Worm (Caenorhabditis elegans): ENCODE measurements around the gene asns-1.

Gene asns-1

ce11 chrV:8545531-8546224 lies at the start of gene asns-1, which contains the start of gene slc-17.8:
Gene asns-1 (plus strand): TSS chrV:8546174.
Gene slc-17.8 (minus strand): TSS chrV:8545581.
- TF ChIP-seq med-1 (GFP tag; optimal IDR thresholded peaks at IDR 0.05; ENCODE audit: insufficient read depth) (no peak), ztf-29 (GFP tag; IDR thresholded peaks at IDR 0.05) (no peak), cog-1 (tag; optimal IDR thresholded peaks at IDR 0.05) (no peak), ztf-23 (GFP tag; IDR thresholded peaks at IDR 0.05) (no peak), klf-2 (GFP tag; conservative IDR thresholded peaks at IDR 0.05) (no peak), flt-1 (GFP tag; IDR thresholded peaks at IDR 0.05) (no peak)

- no peak for TF ChIP-seq ztf-29 (GFP tag; IDR thresholded peaks at IDR 0.05)
Measured at ce11 chrV:8499407-8499806, 46.6 kb upstream of the asns-1 start.

- TF ChIP-seq klf-2 (GFP tag; conservative IDR thresholded peaks at IDR 0.05) (peak; percentile 100), tab-1 (GFP tag; IDR thresholded peaks at IDR 0.05) (peak; percentile 100), ztf-29 (GFP tag; IDR thresholded peaks at IDR 0.05) (peak; percentile 99), ztf-23 (GFP tag; IDR thresholded peaks at IDR 0.05) (peak; percentile 99), med-1 (GFP tag; optimal IDR thresholded peaks at IDR 0.05; ENCODE audit: insufficient read depth) (peak; percentile 93), flt-1 (GFP tag; IDR thresholded peaks at IDR 0.05) (peak; percentile 99), T22C8.4 (GFP tag; IDR thresholded peaks at IDR 0.05) (peak; percentile 98), cog-1 (tag; optimal IDR thresholded peaks at IDR 0.05) (peak; percentile 97), ref-1 (GFP tag; conservative IDR thresholded peaks at IDR 0.05) (peak; percentile 98)
Measured at ce11 chrV:8500348-8500747, 45.6 kb upstream of the asns-1 start.

ce11 chrV:8507324-8507723 lies 38.6 kb upstream of the asns-1 start, which contains the start of gene ZK994.6:
Gene ZK994.6 (minus strand): TSS chrV:8507424.
- no peak for TF ChIP-seq T22C8.4 (GFP tag; IDR thresholded peaks at IDR 0.05)
- no peak for TF ChIP-seq ztf-23 (GFP tag; IDR thresholded peaks at IDR 0.05)
- TF ChIP-seq klf-2 (GFP tag; conservative IDR thresholded peaks at IDR 0.05) = no peak
- TF ChIP-seq ztf-29 (GFP tag; IDR thresholded peaks at IDR 0.05) = no peak
- no peak for TF ChIP-seq tab-1 (GFP tag; IDR thresholded peaks at IDR 0.05)
- TF ChIP-seq ref-1 (GFP tag; conservative IDR thresholded peaks at IDR 0.05) = no peak
- no peak for TF ChIP-seq cog-1 (tag; optimal IDR thresholded peaks at IDR 0.05)
- no peak for TF ChIP-seq flt-1 (GFP tag; IDR thresholded peaks at IDR 0.05)
- TF ChIP-seq med-1 (GFP tag; optimal IDR thresholded peaks at IDR 0.05; ENCODE audit: insufficient read depth) = no peak

- TF ChIP-seq cog-1 (tag; optimal IDR thresholded peaks at IDR 0.05) (no peak), ztf-29 (GFP tag; IDR thresholded peaks at IDR 0.05) (no peak), klf-2 (GFP tag; conservative IDR thresholded peaks at IDR 0.05) (no peak), flt-1 (GFP tag; IDR thresholded peaks at IDR 0.05) (no peak), ref-1 (GFP tag; conservative IDR thresholded peaks at IDR 0.05) (no peak), med-1 (GFP tag; optimal IDR thresholded peaks at IDR 0.05; ENCODE audit: insufficient read depth) (no peak), tab-1 (GFP tag; IDR thresholded peaks at IDR 0.05) (no peak)
Measured at ce11 chrV:8513361-8513760, 32.6 kb upstream of the asns-1 start, which contains the start of gene F45F2.9. Gene F45F2.9 (minus strand): TSS chrV:8513461.

DNA sequence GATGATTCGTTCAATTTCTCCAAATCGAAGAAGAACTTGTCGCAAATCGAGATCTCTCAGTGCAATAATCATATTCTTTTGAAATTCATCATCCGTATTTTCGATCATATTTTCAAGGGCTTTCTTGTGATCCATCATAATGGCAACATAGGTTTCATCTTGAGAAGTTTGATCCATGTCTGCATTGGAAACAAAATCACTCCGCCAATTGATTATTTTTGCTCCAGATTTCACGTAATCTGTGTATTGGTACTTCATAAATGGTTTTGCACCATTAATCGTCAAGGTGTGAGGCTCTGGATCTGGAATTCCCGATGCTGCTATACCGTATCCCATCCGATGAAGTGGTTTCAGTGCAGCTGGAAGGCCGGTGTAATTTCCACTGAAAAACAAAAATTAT lies 29.5 kb upstream of the asns-1 start:
- no peak for TF ChIP-seq klf-2 (GFP tag; conservative IDR thresholded peaks at IDR 0.05)

- TF ChIP-seq T22C8.4 (GFP tag; IDR thresholded peaks at IDR 0.05) = no peak
- TF ChIP-seq klf-2 (GFP tag; conservative IDR thresholded peaks at IDR 0.05) = no peak
- no peak for TF ChIP-seq flt-1 (GFP tag; IDR thresholded peaks at IDR 0.05)
- no peak for TF ChIP-seq med-1 (GFP tag; optimal IDR thresholded peaks at IDR 0.05; ENCODE audit: insufficient read depth)
- TF ChIP-seq ztf-23 (GFP tag; IDR thresholded peaks at IDR 0.05) = no peak
- TF ChIP-seq cog-1 (tag; optimal IDR thresholded peaks at IDR 0.05) = no peak
- no peak for TF ChIP-seq ref-1 (GFP tag; conservative IDR thresholded peaks at IDR 0.05)
- TF ChIP-seq tab-1 (GFP tag; IDR thresholded peaks at IDR 0.05) = no peak
- no peak for TF ChIP-seq ztf-29 (GFP tag; IDR thresholded peaks at IDR 0.05)
Measured at ce11 chrV:8517711-8518110, 28.3 kb upstream of the asns-1 start.

DNA sequence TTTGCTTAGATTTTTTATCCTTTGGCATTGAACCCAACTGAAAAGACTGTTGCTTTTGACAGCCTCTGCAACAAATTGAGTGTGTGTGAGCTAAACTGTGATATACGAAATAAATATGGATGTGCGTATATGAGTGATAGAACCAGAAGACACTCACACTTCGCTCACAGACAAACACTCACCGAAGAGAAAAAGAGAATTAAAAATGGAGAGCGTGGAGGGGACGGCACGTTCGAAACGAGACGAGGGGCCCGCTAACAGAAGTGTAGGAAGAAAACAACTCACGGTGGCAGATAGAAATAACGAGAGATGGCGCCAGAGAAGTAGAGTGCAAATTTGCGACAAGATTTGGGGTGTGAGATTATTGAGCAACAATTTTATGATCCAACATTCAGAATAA lies 27.7 kb upstream of the asns-1 start:
- TF ChIP-seq flt-1 (GFP tag; IDR thresholded peaks at IDR 0.05) (no peak), T22C8.4 (GFP tag; IDR thresholded peaks at IDR 0.05) (no peak), tab-1 (GFP tag; IDR thresholded peaks at IDR 0.05) (no peak), med-1 (GFP tag; optimal IDR thresholded peaks at IDR 0.05; ENCODE audit: insufficient read depth) (no peak), klf-2 (GFP tag; conservative IDR thresholded peaks at IDR 0.05) (no peak), cog-1 (tag; optimal IDR thresholded peaks at IDR 0.05) (no peak), ztf-23 (GFP tag; IDR thresholded peaks at IDR 0.05) (no peak), ztf-29 (GFP tag; IDR thresholded peaks at IDR 0.05) (no peak), ref-1 (GFP tag; conservative IDR thresholded peaks at IDR 0.05) (no peak)

DNA sequence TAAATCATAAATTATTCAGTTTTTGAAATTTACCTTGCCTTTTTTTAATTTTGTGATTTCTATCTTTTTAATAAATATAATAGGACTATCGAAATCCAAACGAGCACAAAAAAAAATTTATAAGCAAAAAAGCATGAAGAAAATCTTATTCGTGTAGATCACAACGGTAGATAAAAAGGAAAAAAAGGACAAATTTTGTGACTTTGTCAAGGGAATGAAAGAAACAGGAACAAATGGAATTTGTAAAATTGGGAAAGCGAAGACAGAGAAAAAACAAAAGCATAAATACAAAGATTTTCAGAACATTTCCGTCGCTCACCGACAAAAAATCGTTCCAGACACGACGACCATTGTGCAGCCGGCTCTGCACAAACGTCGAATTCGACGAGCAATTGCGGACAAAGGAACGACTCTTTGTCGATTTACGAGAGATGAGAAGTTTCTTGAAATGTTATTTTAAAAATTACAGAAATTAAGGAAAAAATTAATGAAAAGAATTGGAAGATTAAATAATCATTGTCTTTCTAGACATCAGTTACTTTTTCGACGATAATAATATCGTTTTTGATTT lies 27.1 kb upstream of the asns-1 start, which contains the start of gene F45F2.10:
TSS of gene F45F2.10 (minus strand) at position 51 of the 571 bp plus-strand sequence.
- TF ChIP-seq klf-2 (GFP tag; conservative IDR thresholded peaks at IDR 0.05) = no peak
- TF ChIP-seq ztf-29 (GFP tag; IDR thresholded peaks at IDR 0.05) = no peak
- no peak for TF ChIP-seq T22C8.4 (GFP tag; IDR thresholded peaks at IDR 0.05)
- no peak for TF ChIP-seq cog-1 (tag; optimal IDR thresholded peaks at IDR 0.05)
- no peak for TF ChIP-seq flt-1 (GFP tag; IDR thresholded peaks at IDR 0.05)
- TF ChIP-seq ztf-23 (GFP tag; IDR thresholded peaks at IDR 0.05) = no peak
- TF ChIP-seq tab-1 (GFP tag; IDR thresholded peaks at IDR 0.05) = no peak
- no peak for TF ChIP-seq ref-1 (GFP tag; conservative IDR thresholded peaks at IDR 0.05)
- TF ChIP-seq med-1 (GFP tag; optimal IDR thresholded peaks at IDR 0.05; ENCODE audit: insufficient read depth) = no peak
